Fruit fly (Drosophila melanogaster): Measurements from ENCODE around the gene CG46412.

CG46412 gene

DNA sequence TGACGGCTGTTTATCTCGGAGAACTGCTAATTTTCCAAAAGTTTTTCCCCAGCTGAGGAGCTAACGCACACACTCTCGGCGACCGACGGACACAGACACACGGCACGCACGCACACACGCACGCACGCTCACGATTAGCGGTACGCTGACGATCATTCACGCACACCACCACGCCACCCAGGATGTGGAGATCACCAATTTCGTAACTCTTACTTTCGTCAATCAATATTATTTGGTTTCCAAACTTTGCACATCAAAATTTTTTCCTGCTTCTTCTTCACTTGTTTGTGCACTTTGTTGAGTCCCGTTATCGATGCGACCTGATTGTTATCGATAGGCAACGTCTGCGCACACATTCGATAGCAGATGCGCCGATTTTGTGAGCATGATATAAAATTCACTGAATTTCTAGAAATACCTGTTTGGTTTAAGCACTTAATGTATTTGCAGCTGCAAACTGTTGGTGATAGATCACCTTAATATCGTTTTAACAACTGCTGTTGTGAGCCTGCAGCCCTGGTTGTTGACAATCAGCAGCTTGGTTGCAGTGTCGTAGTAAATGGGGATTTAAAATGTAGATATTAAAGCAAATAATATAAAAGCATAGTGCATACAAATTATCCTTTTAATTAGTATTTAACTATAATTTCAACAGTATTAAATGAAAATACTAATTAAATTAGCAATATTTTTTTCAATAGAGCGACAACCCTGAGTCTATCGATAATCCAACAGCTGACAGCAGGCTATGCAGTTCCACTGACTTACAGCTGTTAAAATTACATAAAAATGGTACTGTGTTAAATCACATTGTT, 1.7 kb downstream of the CG46412 start, which contains the start of the genes CG7394 and Mob2:
TSS of gene CG7394 (plus strand) at position 51 of the 815 bp plus-strand sequence.
TSS of gene Mob2 (minus strand) at position 288 of the 815 bp plus-strand sequence.
- peak; percentile 87 for TF ChIP-seq Pif1B (GFP tag; optimal IDR thresholded peaks at IDR 0.05)
- peak; percentile 81 for TF ChIP-seq CG12605 (GFP tag; IDR thresholded peaks at IDR 0.05)
- TF ChIP-seq CG14655 (GFP tag; optimal IDR thresholded peaks at IDR 0.05), result peak; percentile 84
- TF ChIP-seq CG10348 (GFP tag; IDR thresholded peaks at IDR 0.05), result peak; percentile 50; the same call in 1 of the 2 replicates
- TF ChIP-seq Pif1A (GFP tag; optimal IDR thresholded peaks at IDR 0.05), result peak; percentile 88
- TF ChIP-seq CG15710 (tag; optimal IDR thresholded peaks at IDR 0.05), result peak; percentile 81
- TF ChIP-seq CG9948 (tag; optimal IDR thresholded peaks at IDR 0.05), result peak; percentile 75
- peak; percentile 80 for TF ChIP-seq CG8301 (tag; optimal IDR thresholded peaks at IDR 0.05)
- TF ChIP-seq Snoo (tag; optimal IDR thresholded peaks at IDR 0.05), result peak; percentile 81
- TF ChIP-seq CG8159 (tag; optimal IDR thresholded peaks at IDR 0.05), result peak; percentile 81
- TF ChIP-seq gl (tag; optimal IDR thresholded peaks at IDR 0.05), result peak; percentile 13
- TF ChIP-seq Ets98B (GFP tag; IDR thresholded peaks at IDR 0.05), result peak; percentile 87
- TF ChIP-seq CG4496 (GFP tag; IDR thresholded peaks at IDR 0.05), result peak; percentile 87
- TF ChIP-seq CG32121 (GFP tag; IDR thresholded peaks at IDR 0.05), result peak; percentile 86; the same call in 1 of the 2 replicates
- peak; percentile 90 for TF ChIP-seq fd96Ca (GFP tag; IDR thresholded peaks at IDR 0.05)
- peak; percentile 85 for TF ChIP-seq D1 (tag; optimal IDR thresholded peaks at IDR 0.05)
- peak; percentile 80 for TF ChIP-seq CG34367 (tag; optimal IDR thresholded peaks at IDR 0.05)
- no peak for TF ChIP-seq CG13204 (GFP tag; optimal IDR thresholded peaks at IDR 0.05)
- peak; percentile 17 for TF ChIP-seq EcR (GFP tag; optimal IDR thresholded peaks at IDR 0.05)
- TF ChIP-seq rn (GFP tag; IDR thresholded peaks at IDR 0.05), result peak; percentile 71
- peak; percentile 87 for TF ChIP-seq CG17806 (tag; optimal IDR thresholded peaks at IDR 0.05)

DNA sequence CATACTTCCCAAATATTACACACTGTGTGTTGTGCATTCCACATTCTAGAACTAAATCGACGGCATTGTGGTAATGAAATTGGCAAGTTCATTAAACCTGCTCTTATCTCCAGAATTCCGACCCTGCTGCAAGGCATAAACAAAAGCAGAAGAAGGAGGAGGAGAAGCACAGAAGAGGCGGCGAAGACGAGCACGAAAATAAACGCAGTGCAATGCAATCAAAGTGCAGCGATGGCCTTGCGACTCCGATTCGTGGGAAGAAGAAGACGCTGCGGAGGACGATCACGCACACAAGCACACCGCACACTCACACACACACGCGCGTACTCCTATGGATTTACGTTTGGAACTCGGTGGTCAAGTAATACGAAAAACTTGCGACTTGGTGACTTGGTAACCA, 3.0 kb downstream of the CG46412 start:
- 0 out of 3 replicates have a peak, but pooled peaks have one; percentile 9 for TF ChIP-seq CG4496 (GFP tag; IDR thresholded peaks at IDR 0.05)
- no peak for TF ChIP-seq Ets98B (GFP tag; IDR thresholded peaks at IDR 0.05)
- TF ChIP-seq CG13204 (GFP tag; optimal IDR thresholded peaks at IDR 0.05), result peak; percentile 60
- TF ChIP-seq gl (tag; optimal IDR thresholded peaks at IDR 0.05), result no peak
- no peak for TF ChIP-seq CG17806 (tag; optimal IDR thresholded peaks at IDR 0.05)
- TF ChIP-seq EcR (GFP tag; optimal IDR thresholded peaks at IDR 0.05), result peak; percentile 97

DNA sequence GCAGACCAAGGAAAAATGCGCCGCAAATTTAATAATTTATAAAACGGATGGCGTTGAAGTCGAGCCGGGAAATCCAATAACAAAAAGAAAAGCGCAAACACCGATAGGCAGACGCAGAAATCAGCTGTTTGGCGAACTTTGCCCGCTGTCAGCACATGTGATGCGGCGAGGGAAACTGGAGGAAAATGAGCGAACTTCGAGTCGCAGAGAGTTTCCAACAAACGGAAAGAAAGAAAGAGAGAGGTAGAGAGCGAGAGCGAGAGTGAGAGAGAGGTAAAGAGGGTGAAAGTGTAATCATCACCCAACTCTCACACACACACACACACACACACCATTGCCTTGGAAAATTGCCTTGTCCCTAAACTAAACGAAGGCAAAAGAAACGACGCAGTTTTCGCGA, 6.7 kb downstream of the CG46412 start:
- no peak for TF ChIP-seq Snoo (tag; optimal IDR thresholded peaks at IDR 0.05)
- TF ChIP-seq rn (GFP tag; IDR thresholded peaks at IDR 0.05), result no peak
- peak; percentile 50 for TF ChIP-seq Pif1A (GFP tag; optimal IDR thresholded peaks at IDR 0.05)
- TF ChIP-seq gl (tag; optimal IDR thresholded peaks at IDR 0.05), result peak; percentile 89
- TF ChIP-seq D1 (tag; optimal IDR thresholded peaks at IDR 0.05), result no peak
- peak; percentile 73 for TF ChIP-seq CG13204 (GFP tag; optimal IDR thresholded peaks at IDR 0.05)
- peak; percentile 6 for TF ChIP-seq Pif1B (GFP tag; optimal IDR thresholded peaks at IDR 0.05)
- peak; percentile 33 for TF ChIP-seq CG34367 (tag; optimal IDR thresholded peaks at IDR 0.05)
- no peak for TF ChIP-seq CG15710 (tag; optimal IDR thresholded peaks at IDR 0.05)
- TF ChIP-seq CG10348 (GFP tag; IDR thresholded peaks at IDR 0.05), result no peak
- TF ChIP-seq CG32121 (GFP tag; IDR thresholded peaks at IDR 0.05), result peak; percentile 26; the same call in 1 of the 2 replicates
- TF ChIP-seq Ets98B (GFP tag; IDR thresholded peaks at IDR 0.05), result peak; percentile 76
- peak; percentile 73 for TF ChIP-seq CG8301 (tag; optimal IDR thresholded peaks at IDR 0.05)
- peak; percentile 74 for TF ChIP-seq CG4496 (GFP tag; IDR thresholded peaks at IDR 0.05)
- peak; percentile 9 for TF ChIP-seq CG8159 (tag; optimal IDR thresholded peaks at IDR 0.05)
- TF ChIP-seq CG17806 (tag; optimal IDR thresholded peaks at IDR 0.05), result peak; percentile 21
- peak; percentile 6 for TF ChIP-seq EcR (GFP tag; optimal IDR thresholded peaks at IDR 0.05)
- peak; percentile 77 for TF ChIP-seq CG14655 (GFP tag; optimal IDR thresholded peaks at IDR 0.05)
- TF ChIP-seq CG9948 (tag; optimal IDR thresholded peaks at IDR 0.05), result peak; percentile 9
- peak; percentile 84 for TF ChIP-seq CG12605 (GFP tag; IDR thresholded peaks at IDR 0.05)
- peak; percentile 78 for TF ChIP-seq fd96Ca (GFP tag; IDR thresholded peaks at IDR 0.05)

DNA sequence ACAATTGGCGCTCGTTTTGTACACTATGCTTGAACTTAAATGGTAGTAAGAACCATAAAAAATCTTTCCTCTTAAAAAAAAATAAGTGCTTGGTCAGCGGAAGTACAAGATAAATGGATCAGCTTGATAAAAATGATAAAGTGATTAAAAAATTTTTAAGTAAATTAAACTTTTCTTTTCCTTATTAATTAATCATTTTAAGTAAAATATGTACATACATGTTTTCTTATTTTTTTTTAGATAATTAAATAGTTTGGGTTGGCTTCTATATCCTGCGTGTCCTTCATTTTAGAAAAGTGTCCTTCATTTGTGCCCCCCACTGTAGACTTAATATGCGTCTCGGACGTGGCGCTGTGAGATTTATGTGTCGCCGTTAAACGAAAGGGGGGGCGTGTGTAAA, 7.2 kb downstream of the CG46412 start:
- TF ChIP-seq CG32121 (GFP tag; IDR thresholded peaks at IDR 0.05) (no peak; the same call in 1 of the 2 replicates), rn (GFP tag; IDR thresholded peaks at IDR 0.05) (no peak), CG9948 (tag; optimal IDR thresholded peaks at IDR 0.05) (peak; percentile 8), CG4496 (GFP tag; IDR thresholded peaks at IDR 0.05) (no peak), CG8301 (tag; optimal IDR thresholded peaks at IDR 0.05) (no peak), EcR (GFP tag; optimal IDR thresholded peaks at IDR 0.05) (no peak), CG17806 (tag; optimal IDR thresholded peaks at IDR 0.05) (no peak)

DNA sequence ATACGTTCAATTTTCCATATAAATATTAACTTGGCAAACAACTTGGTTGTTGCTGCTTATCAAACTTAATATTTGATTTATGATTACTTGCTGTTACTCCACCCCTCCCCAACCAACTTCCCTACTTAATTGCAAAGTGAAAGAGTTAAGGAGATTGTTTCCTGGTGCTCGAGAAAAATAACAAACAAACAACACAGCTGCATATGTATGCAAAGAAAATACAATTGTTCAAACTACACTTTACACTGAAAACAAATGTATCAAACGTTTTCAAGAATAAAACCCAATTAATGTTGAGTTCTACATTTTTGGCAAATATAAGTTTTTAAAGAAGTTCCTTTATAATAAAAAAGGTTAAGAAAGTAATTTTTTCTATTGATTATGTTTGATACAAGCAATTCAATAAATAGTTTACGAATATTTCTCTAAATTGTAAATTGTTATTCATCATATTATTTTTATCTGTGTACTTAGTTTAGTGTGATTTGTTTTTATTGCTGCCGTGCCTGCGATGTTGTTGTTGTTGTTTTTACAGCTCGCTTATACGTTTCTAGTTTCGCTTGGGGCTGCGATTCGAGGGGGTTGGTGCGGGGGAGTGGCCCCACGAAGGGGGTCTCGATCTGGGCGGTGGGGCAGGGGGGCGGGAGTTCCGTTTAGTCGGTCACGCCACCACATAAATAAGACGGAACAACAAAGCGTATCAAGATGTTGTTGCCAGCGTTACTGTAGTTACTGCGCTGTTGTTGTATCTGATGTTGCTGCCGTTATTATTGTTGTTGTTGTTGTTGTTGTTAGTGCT, 8.0 kb downstream of the CG46412 start:
- peak; percentile 75 for TF ChIP-seq CG8159 (tag; optimal IDR thresholded peaks at IDR 0.05)
- peak; percentile 9 for TF ChIP-seq EcR (GFP tag; optimal IDR thresholded peaks at IDR 0.05)
- peak; percentile 47; the same call in 1 of the 2 replicates for TF ChIP-seq CG12605 (GFP tag; IDR thresholded peaks at IDR 0.05)
- peak; percentile 66 for TF ChIP-seq CG17806 (tag; optimal IDR thresholded peaks at IDR 0.05)
- TF ChIP-seq CG9948 (tag; optimal IDR thresholded peaks at IDR 0.05), result peak; percentile 73
- TF ChIP-seq CG34367 (tag; optimal IDR thresholded peaks at IDR 0.05), result peak; percentile 28
- TF ChIP-seq D1 (tag; optimal IDR thresholded peaks at IDR 0.05), result peak; percentile 17
- peak; percentile 55 for TF ChIP-seq CG13204 (GFP tag; optimal IDR thresholded peaks at IDR 0.05)
- TF ChIP-seq gl (tag; optimal IDR thresholded peaks at IDR 0.05), result peak; percentile 62
- TF ChIP-seq CG15710 (tag; optimal IDR thresholded peaks at IDR 0.05), result peak; percentile 54
- TF ChIP-seq CG4496 (GFP tag; IDR thresholded peaks at IDR 0.05), result peak; percentile 48; the same call in 1 of the 3 replicates
- TF ChIP-seq CG10348 (GFP tag; IDR thresholded peaks at IDR 0.05), result no peak
- TF ChIP-seq Snoo (tag; optimal IDR thresholded peaks at IDR 0.05), result no peak
- TF ChIP-seq CG8301 (tag; optimal IDR thresholded peaks at IDR 0.05), result peak; percentile 82
- TF ChIP-seq Pif1A (GFP tag; optimal IDR thresholded peaks at IDR 0.05), result no peak
- TF ChIP-seq Ets98B (GFP tag; IDR thresholded peaks at IDR 0.05), result peak; percentile 28; the same call in 1 of the 2 replicates
- peak; percentile 69; the same call in 1 of the 3 replicates for TF ChIP-seq fd96Ca (GFP tag; IDR thresholded peaks at IDR 0.05)
- no peak for TF ChIP-seq rn (GFP tag; IDR thresholded peaks at IDR 0.05)
- TF ChIP-seq Pif1B (GFP tag; optimal IDR thresholded peaks at IDR 0.05), result no peak
- TF ChIP-seq CG32121 (GFP tag; IDR thresholded peaks at IDR 0.05), result peak; percentile 75
- peak; percentile 71 for TF ChIP-seq CG14655 (GFP tag; optimal IDR thresholded peaks at IDR 0.05)

Measured in whole organism, pupa.